Worm (Caenorhabditis elegans) whole organism, L2 larva: ENCODE data around the gene T24B8.3.

ENCODE experiments used
- C34F6.9 ChIP-seq: fragments of 150-350 bp; optimal IDR thresholded peaks from 2 replicates; lab custom pipeline; 2014; ENCODE audit warnings: missing biosample characterization, missing genetic modification characterization
- F13H6.1 ChIP-seq: sonication (generic microtip); optimal IDR thresholded peaks from 2 replicates; lab custom pipeline; 2016; ENCODE audit warnings: missing genetic modification characterization, missing compliant biosample characterization
- R02D3.7 ChIP-seq: fragments of 150-350 bp; optimal IDR thresholded peaks from 2 replicates; lab custom pipeline; 2014; ENCODE audit warnings: missing biosample characterization, missing genetic modification characterization
- Y55F3AM.14 ChIP-seq: fragments of 200-800 bp; sonication (Bioruptor generic); optimal IDR thresholded peaks from 2 replicates; lab custom pipeline; 2018; ENCODE audit warnings: mild to moderate bottlenecking, missing genetic modification characterization, missing compliant biosample characterization
- ZK546.5 ChIP-seq: sonication (generic microtip); optimal IDR thresholded peaks from 2 replicates; lab custom pipeline; 2017; ENCODE audit warnings: missing biosample characterization, missing genetic modification characterization
- alr-1 ChIP-seq: fragments of 150-350 bp; optimal IDR thresholded peaks from 2 replicates; lab custom pipeline; 2014; ENCODE audit warnings: missing biosample characterization, missing genetic modification characterization
- aly-2 ChIP-seq: fragments of 150-350 bp; optimal IDR thresholded peaks from 2 replicates; lab custom pipeline; 2014; ENCODE audit warnings: missing biosample characterization, missing genetic modification characterization
- ama-1 ChIP-seq: fragments of 150-350 bp; optimal IDR thresholded peaks from 2 replicates; lab custom pipeline; 2018; ENCODE audit warnings: inconsistent platforms
- blmp-1 ChIP-seq: sonication (generic microtip); optimal IDR thresholded peaks from 2 replicates; lab custom pipeline; 2017; ENCODE audit warnings: missing genetic modification characterization, mild to moderate bottlenecking, missing compliant biosample characterization, antibody characterized with exemption, moderate library complexity; ENCODE audit not compliant: insufficient read depth
- dmd-4 ChIP-seq: sonication (generic microtip); optimal IDR thresholded peaks from 2 replicates; lab custom pipeline; 2017; ENCODE audit warnings: missing biosample characterization, missing genetic modification characterization
- elt-1 ChIP-seq: fragments of 150-350 bp; optimal IDR thresholded peaks from 2 replicates; lab custom pipeline; 2014; ENCODE audit warnings: missing biosample characterization, missing genetic modification characterization
- fos-1 ChIP-seq: fragments of 150-350 bp; optimal IDR thresholded peaks from 2 replicates; lab custom pipeline; 2014; ENCODE audit warnings: missing biosample characterization, missing genetic modification characterization
- gmeb-1 ChIP-seq: fragments of 150-350 bp; optimal IDR thresholded peaks from 2 replicates; lab custom pipeline; 2014; ENCODE audit warnings: missing biosample characterization, missing genetic modification characterization
- lin-11 ChIP-seq: fragments of 150-350 bp; sonication (generic microtip); optimal IDR thresholded peaks from 2 replicates; lab custom pipeline; 2014; ENCODE audit warnings: missing biosample characterization, missing genetic modification characterization, inconsistent platforms, mixed read lengths
- lin-39 ChIP-seq: fragments of 150-350 bp; optimal IDR thresholded peaks from 2 replicates; lab custom pipeline; 2014; ENCODE audit warnings: missing biosample characterization, missing genetic modification reagents, missing genetic modification characterization
- lsy-2 ChIP-seq, 2 experiments: fragments of 150-350 bp in 1 of 2; sonication (generic microtip) in 1 of 2; optimal IDR thresholded peaks; 2 replicates each; lab custom pipeline; 2014 to 2017; ENCODE audit warnings: missing biosample characterization in 2 of 2, missing genetic modification characterization in 2 of 2
- mab-5 ChIP-seq: fragments of 150-350 bp; optimal IDR thresholded peaks from 2 replicates; lab custom pipeline; 2014; ENCODE audit warnings: missing biosample characterization, missing genetic modification characterization
- mbf-1 ChIP-seq: sonication (generic microtip); optimal IDR thresholded peaks from 2 replicates; lab custom pipeline; 2017; ENCODE audit warnings: missing biosample characterization, missing genetic modification characterization
- nhr-11 ChIP-seq: fragments of 150-350 bp; optimal IDR thresholded peaks from 2 replicates; lab custom pipeline; 2014; ENCODE audit warnings: missing biosample characterization, missing genetic modification characterization
- nhr-12 ChIP-seq: fragments of 150-350 bp; optimal IDR thresholded peaks from 2 replicates; lab custom pipeline; 2014; ENCODE audit warnings: missing biosample characterization, missing genetic modification characterization
- nhr-129 ChIP-seq: fragments of 150-350 bp; optimal IDR thresholded peaks from 2 replicates; lab custom pipeline; 2014; ENCODE audit warnings: missing biosample characterization, missing genetic modification characterization
- nhr-21 ChIP-seq: fragments of 150-350 bp; optimal IDR thresholded peaks from 2 replicates; lab custom pipeline; 2014; ENCODE audit warnings: missing biosample characterization, missing genetic modification characterization
- nhr-23 ChIP-seq: fragments of 150-350 bp; optimal IDR thresholded peaks from 2 replicates; lab custom pipeline; 2014; ENCODE audit warnings: missing biosample characterization, missing genetic modification reagents, missing genetic modification characterization
- nhr-237 ChIP-seq: fragments of 150-350 bp; optimal IDR thresholded peaks from 2 replicates; lab custom pipeline; 2014; ENCODE audit warnings: missing biosample characterization, missing genetic modification characterization
- nhr-25 ChIP-seq: fragments of 150-350 bp; sonication (generic microtip); optimal IDR thresholded peaks from 3 replicates; lab custom pipeline; 2014; ENCODE audit warnings: missing biosample characterization, missing genetic modification characterization
- peb-1 ChIP-seq: fragments of 150-350 bp; optimal IDR thresholded peaks from 2 replicates; lab custom pipeline; 2014; ENCODE audit warnings: missing biosample characterization, missing genetic modification characterization
- sem-4 ChIP-seq: fragments of 150-350 bp; optimal IDR thresholded peaks from 2 replicates; lab custom pipeline; 2014; ENCODE audit warnings: missing biosample characterization, missing genetic modification reagents, missing genetic modification characterization
- sma-3 ChIP-seq: sonication (generic microtip); optimal IDR thresholded peaks from 2 replicates; lab custom pipeline; 2016; ENCODE audit warnings: missing genetic modification reagents, missing genetic modification characterization, missing compliant biosample characterization
- sma-9 ChIP-seq, 2 experiments: fragments of 150-350 bp in 1 of 2; sonication (generic microtip) in 1 of 2; optimal IDR thresholded peaks; 2 replicates each; lab custom pipeline; 2014 to 2016; ENCODE audit warnings: missing genetic modification characterization in 2 of 2, mild to moderate bottlenecking in 1 of 2, missing biosample characterization in 1 of 2, missing compliant biosample characterization in 1 of 2, missing genetic modification reagents in 1 of 2, moderate library complexity in 1 of 2
- unc-62 ChIP-seq: fragments of 150-350 bp; optimal IDR thresholded peaks from 2 replicates; lab custom pipeline; 2014; ENCODE audit warnings: missing biosample characterization, missing genetic modification reagents, missing genetic modification characterization
- zag-1 ChIP-seq: fragments of 150-350 bp; optimal IDR thresholded peaks from 2 replicates; lab custom pipeline; 2014; ENCODE audit warnings: missing biosample characterization, missing genetic modification characterization
- ztf-1 ChIP-seq: fragments of 200-800 bp; sonication (Bioruptor generic); conservative IDR thresholded peaks from 2 replicates; pipeline ENCODE4 v1.3.6; 2022; ENCODE audit warnings: missing genetic modification characterization, missing compliant biosample characterization
- ztf-4 ChIP-seq: fragments of 150-350 bp; optimal IDR thresholded peaks from 2 replicates; lab custom pipeline; 2014; ENCODE audit warnings: missing biosample characterization, missing genetic modification characterization

The T24B8.3 gene

ce11 chrII:9097302-9097701 lies 36.4 kb upstream of the T24B8.3 start:
- TF ChIP-seq R02D3.7 (tag; lab: Kevin White, UChicago) (no peak), Y55F3AM.14 (GFP tag; lab: Kevin White, UChicago) (no peak)

ce11 chrII:9094247-9094790 lies 33.4 kb upstream of the T24B8.3 start:
- TF ChIP-seq F13H6.1 (tag; lab: Kevin White, UChicago) (no peak), fos-1 (tag; lab: Kevin White, UChicago) (peak; percentile 100)

- no peak for TF ChIP-seq nhr-129 (tag; lab: Kevin White, UChicago)
- no peak for TF ChIP-seq mbf-1 (tag; lab: Kevin White, UChicago)
- TF ChIP-seq nhr-11 (tag; lab: Kevin White, UChicago) = no peak
- TF ChIP-seq C34F6.9 (tag; lab: Kevin White, UChicago) = no peak
- TF ChIP-seq nhr-23 (tag; lab: Kevin White, UChicago) = no peak
- no peak for TF ChIP-seq ama-1 (lab: Kevin White, UChicago)
- TF ChIP-seq nhr-12 = no peak
- no peak for TF ChIP-seq lsy-2 (tag; optimal IDR thresholded peaks at IDR 0.05; lab: Kevin White, UChicago)
- no peak for TF ChIP-seq lin-39 (tag; lab: Kevin White, UChicago)
- no peak for TF ChIP-seq zag-1 (tag; lab: Kevin White, UChicago)
- TF ChIP-seq blmp-1 (tag; lab: Kevin White, UChicago) = no peak
- TF ChIP-seq ZK546.5 (tag; lab: Kevin White, UChicago) = no peak
- no peak for TF ChIP-seq unc-62 (GFP tag; lab: Kevin White, UChicago)
- no peak for TF ChIP-seq gmeb-1 (tag; lab: Kevin White, UChicago)
- no peak for TF ChIP-seq lin-11
- TF ChIP-seq F13H6.1 (tag; lab: Kevin White, UChicago) = no peak
These were observed 32.6 kb upstream of the T24B8.3 start, which contains the start of gene C07H4.1 for ce11 chrII:9093584-9093983. C07H4.1 (minus strand) TSS chrII:9093684.

ce11 chrII:9092910-9093309 lies 32.0 kb upstream of the T24B8.3 start:
- no peak for TF ChIP-seq alr-1
- no peak for TF ChIP-seq Y55F3AM.14 (GFP tag; lab: Kevin White, UChicago)
- no peak for TF ChIP-seq ztf-1 (GFP tag; lab: Robert Waterston, UW)
- no peak for TF ChIP-seq mab-5
- no peak for TF ChIP-seq ztf-4 (tag; lab: Kevin White, UChicago)
- no peak for TF ChIP-seq unc-62 (GFP tag; lab: Kevin White, UChicago)
- no peak for TF ChIP-seq peb-1 (tag; lab: Kevin White, UChicago)
- TF ChIP-seq sma-9 (GFP tag; optimal IDR thresholded peaks at IDR 0.05; lab: Kevin White, UChicago) = peak; percentile 28
- TF ChIP-seq sma-9 (tag; optimal IDR thresholded peaks at IDR 0.05; lab: Kevin White, UChicago) = no peak
- TF ChIP-seq nhr-21 (tag; lab: Kevin White, UChicago) = no peak
- TF ChIP-seq nhr-11 (tag; lab: Kevin White, UChicago) = no peak
- no peak for TF ChIP-seq nhr-237 (tag; lab: Kevin White, UChicago)
- no peak for TF ChIP-seq dmd-4 (tag; lab: Kevin White, UChicago)
- TF ChIP-seq lin-11 = no peak
- TF ChIP-seq fos-1 (tag; lab: Kevin White, UChicago) = peak; percentile 92
- TF ChIP-seq nhr-25 (tag; lab: Kevin White, UChicago) = peak; percentile 10
- TF ChIP-seq ZK546.5 (tag; lab: Kevin White, UChicago) = no peak

ce11 chrII:9086308-9086707 lies 25.4 kb upstream of the T24B8.3 start, which contains the start of gene hlh-3:
hlh-3 (plus strand) TSS chrII:9086608.
- TF ChIP-seq elt-1 = no peak
- no peak for TF ChIP-seq mbf-1 (tag; lab: Kevin White, UChicago)
- no peak for TF ChIP-seq aly-2 (tag; lab: Kevin White, UChicago)
- TF ChIP-seq ztf-1 (GFP tag; lab: Robert Waterston, UW) = no peak
- no peak for TF ChIP-seq sma-3 (GFP tag; lab: Kevin White, UChicago)
- TF ChIP-seq sem-4 (tag; lab: Kevin White, UChicago) = no peak
- no peak for TF ChIP-seq zag-1 (tag; lab: Kevin White, UChicago)
- no peak for TF ChIP-seq ama-1 (lab: Kevin White, UChicago)
